Fruit fly (Drosophila melanogaster) whole organism: ENCODE results near the gene Pdh.

ENCODE experiments used
- CG8478 ChIP-seq: fragments of >200 bp; optimal IDR thresholded peaks from 2 replicates; lab custom pipeline; 2018; ENCODE audit warnings: inconsistent platforms
- EcR ChIP-seq, 2 experiments: fragments of >200 bp; optimal IDR thresholded peaks; 2 replicates each; lab custom pipeline; 2017; ENCODE audit warnings: missing biosample characterization in 2 of 2, missing genetic modification characterization in 2 of 2, missing genetic modification reagents in 2 of 2
- psq ChIP-seq: fragments of >200 bp; optimal IDR thresholded peaks from 2 replicates; lab custom pipeline; 2017

dm6 chr3L:16305820-16306650 lies 48.1 kb downstream of the Pdh start, which contains the start of the genes CG13043 and CG13063:
- TF ChIP-seq EcR (GFP tag; optimal IDR thresholded peaks at IDR 0.05; lab: Kevin White, UChicago) (no peak), psq (lab: Kevin White, UChicago) (no peak), CG8478 (no peak)
